Fruit fly (Drosophila melanogaster) whole organism, embryonic: Measurements from ENCODE around the gene mRpL49.

Experiments
- Asciz ChIP-seq: fragments of 200-800 bp; sonication (Bioruptor generic); optimal IDR thresholded peaks from 2 replicates; lab custom pipeline; 2017; ENCODE audit warnings: missing biosample characterization, mild to moderate bottlenecking, missing genetic modification characterization, missing genetic modification reagents
- B-H2 ChIP-seq: fragments of 200-800 bp; sonication (Bioruptor generic); optimal IDR thresholded peaks from 2 replicates; lab custom pipeline; 2018; ENCODE audit warnings: missing biosample characterization, mild to moderate bottlenecking, missing genetic modification characterization
- BEAF-32 ChIP-seq: fragments of 200-800 bp; sonication (Bioruptor generic); optimal IDR thresholded peaks from 3 replicates; lab custom pipeline; 2017; ENCODE audit warnings: missing biosample characterization, missing genetic modification characterization, mild to moderate bottlenecking, moderate library complexity, missing genetic modification reagents
- CG11085 ChIP-seq: fragments of 200-800 bp; sonication (Bioruptor generic); IDR thresholded peaks from 2 replicates; pipeline ENCODE4 v1.3.6; 2022; ENCODE audit warnings: missing biosample characterization, missing genetic modification characterization
- CG12391 ChIP-seq: fragments of 200-800 bp; sonication (Bioruptor generic); optimal IDR thresholded peaks from 3 replicates; lab custom pipeline; 2018; ENCODE audit warnings: missing biosample characterization, mild to moderate bottlenecking, missing genetic modification characterization, moderate library complexity
- CG12659 ChIP-seq: fragments of 200-800 bp; sonication (Bioruptor generic); optimal IDR thresholded peaks from 3 replicates; lab custom pipeline; 2017; ENCODE audit warnings: mild to moderate bottlenecking, missing biosample characterization, missing genetic modification reagents, missing genetic modification characterization
- CG13296 ChIP-seq: fragments of 200-800 bp; sonication (Bioruptor generic); optimal IDR thresholded peaks from 3 replicates; lab custom pipeline; 2018; ENCODE audit warnings: missing biosample characterization, mild to moderate bottlenecking, missing genetic modification characterization
- CG13624 ChIP-seq: fragments of 200-800 bp; sonication (Bioruptor generic); optimal IDR thresholded peaks from 2 replicates; lab custom pipeline; 2016; ENCODE audit warnings: missing biosample characterization, missing genetic modification characterization
- CG14014 ChIP-seq: fragments of 200-800 bp; sonication (Bioruptor generic); IDR thresholded peaks from 2 replicates; pipeline ENCODE4 v1.3.6; 2022; ENCODE audit warnings: missing biosample characterization, missing genetic modification characterization
- CG14965 ChIP-seq: fragments of 200-800 bp; sonication (Bioruptor generic); optimal IDR thresholded peaks from 2 replicates; lab custom pipeline; 2016; ENCODE audit warnings: missing biosample characterization, missing genetic modification characterization, borderline replicate concordance
- CG18599 ChIP-seq: fragments of 200-800 bp; sonication (Bioruptor generic); optimal IDR thresholded peaks from 3 replicates; lab custom pipeline; 2017; ENCODE audit warnings: missing biosample characterization, missing genetic modification characterization, mild to moderate bottlenecking, moderate library complexity, missing genetic modification reagents
- CG30020 ChIP-seq: fragments of 200-800 bp; optimal IDR thresholded peaks from 2 replicates; lab custom pipeline; 2019; ENCODE audit warnings: missing biosample characterization, mild to moderate bottlenecking, missing genetic modification characterization, moderate library complexity
- CG31365 ChIP-seq: fragments of 200-800 bp; sonication (Bioruptor generic); optimal IDR thresholded peaks from 2 replicates; lab custom pipeline; 2018; ENCODE audit warnings: missing biosample characterization, mild to moderate bottlenecking, missing genetic modification characterization
- CG32772 ChIP-seq: fragments of 200-800 bp; sonication (Bioruptor generic); IDR thresholded peaks from 2 replicates; pipeline ENCODE4 v1.3.6; 2022; ENCODE audit warnings: missing biosample characterization, missing genetic modification characterization
- CG42726 ChIP-seq: fragments of 200-800 bp; sonication (Bioruptor generic); IDR thresholded peaks from 2 replicates; pipeline ENCODE4 v1.3.6; 2022; ENCODE audit warnings: missing biosample characterization, missing genetic modification characterization; ENCODE audit not compliant: partially characterized antibody
- CG4707 ChIP-seq: fragments of 200-800 bp; sonication (Bioruptor generic); optimal IDR thresholded peaks from 2 replicates; lab custom pipeline; 2018; ENCODE audit warnings: missing biosample characterization, mild to moderate bottlenecking, missing genetic modification characterization, moderate library complexity
- CG4730 ChIP-seq: fragments of 200-800 bp; sonication (Bioruptor generic); IDR thresholded peaks from 2 replicates; pipeline ENCODE4 v1.3.6; 2022; ENCODE audit warnings: missing biosample characterization, missing genetic modification characterization
- CG6654 ChIP-seq: fragments of 200-800 bp; sonication (Bioruptor generic); optimal IDR thresholded peaks from 2 replicates; lab custom pipeline; 2017; ENCODE audit warnings: missing biosample characterization, mild to moderate bottlenecking, missing genetic modification characterization
- CG6689 ChIP-seq: fragments of 200-800 bp; sonication (Bioruptor generic); IDR thresholded peaks from 2 replicates; pipeline ENCODE4 v1.3.6; 2022; ENCODE audit warnings: missing biosample characterization, missing genetic modification characterization
- CG7987 ChIP-seq: fragments of 200-800 bp; sonication (Bioruptor generic); optimal IDR thresholded peaks from 2 replicates; lab custom pipeline; 2018; ENCODE audit warnings: missing biosample characterization, mild to moderate bottlenecking, missing genetic modification characterization, moderate library complexity
- CG8089 ChIP-seq: fragments of 200-800 bp; sonication (Bioruptor generic); optimal IDR thresholded peaks from 3 replicates; lab custom pipeline; 2016; ENCODE audit warnings: missing biosample characterization, missing genetic modification characterization
- Dad ChIP-seq: fragments of 200-800 bp; sonication (Bioruptor generic); optimal IDR thresholded peaks from 3 replicates; lab custom pipeline; 2016; ENCODE audit warnings: missing biosample characterization, missing genetic modification characterization
- E2f2 ChIP-seq: fragments of 200-800 bp; sonication (Bioruptor generic); IDR thresholded peaks from 2 replicates; pipeline ENCODE4 v1.3.6; 2022; ENCODE audit warnings: missing biosample characterization, missing genetic modification characterization
- Hmx ChIP-seq: fragments of 200-800 bp; sonication (Bioruptor generic); optimal IDR thresholded peaks from 2 replicates; lab custom pipeline; 2016; ENCODE audit warnings: missing biosample characterization, missing genetic modification characterization
- Pdp1 ChIP-seq, 2 experiments: fragments of 200-800 bp; sonication (Bioruptor generic); optimal IDR thresholded peaks; 3 replicates each; lab custom pipeline; 2016; ENCODE audit warnings: missing biosample characterization in 2 of 2, missing genetic modification characterization in 2 of 2, mild to moderate bottlenecking in 1 of 2, moderate library complexity in 1 of 2
- Ravus ChIP-seq: fragments of 200-800 bp; sonication (Bioruptor generic); IDR thresholded peaks from 2 replicates; pipeline ENCODE4 v1.3.6; 2022; ENCODE audit warnings: missing biosample characterization, missing genetic modification characterization
- Scr ChIP-seq: fragments of 200-800 bp; sonication (Bioruptor generic); IDR thresholded peaks from 2 replicates; pipeline ENCODE4 v1.3.6; 2022; ENCODE audit warnings: missing biosample characterization, missing genetic modification characterization; ENCODE audit not compliant: partially characterized antibody
- Spps ChIP-seq: fragments of 200-800 bp; sonication (Bioruptor generic); optimal IDR thresholded peaks from 2 replicates; lab custom pipeline; 2018; ENCODE audit warnings: missing biosample characterization, mild to moderate bottlenecking, missing genetic modification characterization
- Ssrp ChIP-seq: fragments of 200-800 bp; sonication (Bioruptor generic); optimal IDR thresholded peaks from 2 replicates; lab custom pipeline; 2018; ENCODE audit warnings: missing biosample characterization, mild to moderate bottlenecking, missing genetic modification characterization, moderate library complexity
- Tbp ChIP-seq: fragments of >200 bp; optimal IDR thresholded peaks from 2 replicates; lab custom pipeline; 2018; ENCODE audit warnings: missing biosample characterization, missing genetic modification characterization
- bigmax ChIP-seq: fragments of 200-800 bp; sonication (Bioruptor generic); optimal IDR thresholded peaks from 2 replicates; lab custom pipeline; 2018; ENCODE audit warnings: missing biosample characterization, mild to moderate bottlenecking, missing genetic modification characterization
- caup ChIP-seq: fragments of 200-800 bp; sonication (Bioruptor generic); optimal IDR thresholded peaks from 3 replicates; lab custom pipeline; 2017; ENCODE audit warnings: missing biosample characterization, mild to moderate bottlenecking, missing genetic modification characterization, moderate library complexity; ENCODE audit not compliant: severe bottlenecking
- dmrt11E ChIP-seq: fragments of 200-800 bp; sonication (Bioruptor generic); optimal IDR thresholded peaks from 3 replicates; lab custom pipeline; 2018; ENCODE audit warnings: missing biosample characterization, mild to moderate bottlenecking, missing genetic modification characterization, moderate library complexity
- ewg ChIP-seq: fragments of 200-800 bp; sonication (Bioruptor generic); optimal IDR thresholded peaks from 3 replicates; lab custom pipeline; 2017; ENCODE audit warnings: mild to moderate bottlenecking, missing biosample characterization, missing genetic modification reagents, missing genetic modification characterization
- grau ChIP-seq: fragments of 200-800 bp; optimal IDR thresholded peaks from 3 replicates; lab custom pipeline; 2019; ENCODE audit warnings: missing biosample characterization, mild to moderate bottlenecking, missing genetic modification characterization, moderate library complexity
- gt ChIP-seq: fragments of 200-800 bp; sonication (Bioruptor generic); IDR thresholded peaks from 2 replicates; pipeline ENCODE4 v1.3.6; 2022; ENCODE audit warnings: missing biosample characterization, missing genetic modification characterization
- kay ChIP-seq: fragments of 200-800 bp; sonication (Bioruptor generic); optimal IDR thresholded peaks from 2 replicates; lab custom pipeline; 2016; ENCODE audit warnings: missing biosample characterization, missing genetic modification characterization
- klu ChIP-seq: fragments of 200-800 bp; sonication (Bioruptor generic); IDR thresholded peaks from 2 replicates; pipeline ENCODE4 v1.3.6; 2022; ENCODE audit warnings: missing biosample characterization, missing genetic modification characterization
- kni ChIP-seq: fragments of 200-800 bp; sonication (Bioruptor generic); optimal IDR thresholded peaks from 3 replicates; lab custom pipeline; 2017; ENCODE audit warnings: mild to moderate bottlenecking, missing biosample characterization, missing genetic modification reagents, missing genetic modification characterization
- luna ChIP-seq: fragments of 200-800 bp; sonication (Bioruptor generic); optimal IDR thresholded peaks from 2 replicates; lab custom pipeline; 2016; ENCODE audit warnings: missing biosample characterization, missing genetic modification characterization
- mam ChIP-seq: fragments of 200-800 bp; sonication (Bioruptor generic); optimal IDR thresholded peaks from 3 replicates; lab custom pipeline; 2016; ENCODE audit warnings: missing biosample characterization, missing genetic modification characterization
- onecut ChIP-seq: fragments of 200-800 bp; sonication (Bioruptor generic); IDR thresholded peaks from 2 replicates; pipeline ENCODE4 v1.3.6; 2022; ENCODE audit warnings: missing biosample characterization, missing genetic modification characterization
- otp ChIP-seq: fragments of 200-800 bp; sonication (Bioruptor generic); IDR thresholded peaks from 3 replicates; pipeline ENCODE4, ENCODE4 v1.3.6; 2022; ENCODE audit warnings: missing biosample characterization, missing genetic modification characterization
- phol ChIP-seq: fragments of 200-800 bp; sonication (Bioruptor generic); optimal IDR thresholded peaks from 3 replicates; lab custom pipeline; 2018; ENCODE audit warnings: missing biosample characterization, mild to moderate bottlenecking, missing genetic modification characterization, moderate library complexity
- scrt ChIP-seq: fragments of 200-800 bp; sonication (Bioruptor generic); optimal IDR thresholded peaks from 2 replicates; lab custom pipeline; 2018; ENCODE audit warnings: missing biosample characterization, mild to moderate bottlenecking, missing genetic modification characterization, moderate library complexity
- sd ChIP-seq: fragments of 200-800 bp; sonication (Bioruptor generic); optimal IDR thresholded peaks from 3 replicates; lab custom pipeline; 2018; ENCODE audit warnings: missing biosample characterization, mild to moderate bottlenecking, missing genetic modification characterization, moderate library complexity
- slbo ChIP-seq: fragments of 200-800 bp; sonication (Bioruptor generic); IDR thresholded peaks from 2 replicates; pipeline ENCODE4 v1.3.6; 2022; ENCODE audit warnings: missing biosample characterization, missing genetic modification characterization
- wor ChIP-seq: fragments of 200-800 bp; sonication (Bioruptor generic); IDR thresholded peaks from 2 replicates; pipeline ENCODE4 v1.3.6; 2022; ENCODE audit warnings: missing biosample characterization, missing genetic modification characterization
- zen ChIP-seq: fragments of 200-800 bp; sonication (Bioruptor generic); optimal IDR thresholded peaks from 3 replicates; lab custom pipeline; 2018; ENCODE audit warnings: missing biosample characterization, mild to moderate bottlenecking, missing genetic modification characterization, moderate library complexity
- zf30C ChIP-seq: fragments of 200-800 bp; sonication (Bioruptor generic); optimal IDR thresholded peaks from 3 replicates; lab custom pipeline; 2018; ENCODE audit warnings: missing biosample characterization, mild to moderate bottlenecking, missing genetic modification characterization

Gene mRpL49

dm6 chrX:12957412-12957895 lies 50.5 kb downstream of the mRpL49 start, which contains the start of gene hec (continued):
- TF ChIP-seq sd (tag; lab: Kevin White, UChicago) (no peak), B-H2 (no peak), luna (GFP tag; lab: Kevin White, UChicago) (no peak), CG14965 (GFP tag; lab: Kevin White, UChicago) (no peak), grau (tag; lab: Kevin White, UChicago) (peak; percentile 41), CG14014 (no peak), CG13624 (no peak), Scr (GFP tag; lab: Robert Waterston, UW) (no peak), Asciz (GFP tag; lab: Kevin White, UChicago) (no peak), caup (no peak), wor (GFP tag; lab: Robert Waterston, UW) (no peak), CG4707 (no peak), zen (tag; lab: Kevin White, UChicago) (no peak), CG13296 (GFP tag; lab: Kevin White, UChicago) (peak; percentile 12), CG6689 (no peak), CG31365 (peak; percentile 90), CG7987 (GFP tag; lab: Kevin White, UChicago) (no peak), bigmax (no peak), kni (GFP tag; lab: Kevin White, UChicago) (no peak), CG12659 (GFP tag; lab: Kevin White, UChicago) (peak; percentile 7), klu (GFP tag; lab: Robert Waterston, UW) (no peak), CG8089 (GFP tag; lab: Kevin White, UChicago) (no peak), dmrt11E (tag; lab: Kevin White, UChicago) (no peak), Hmx (GFP tag; lab: Kevin White, UChicago) (no peak), gt (GFP tag; lab: Robert Waterston, UW) (no peak), CG42726 (GFP tag; lab: Robert Waterston, UW) (no peak), E2f2 (GFP tag; lab: Robert Waterston, UW) (peak; percentile 15; the same call in 1 of the 2 replicates), mam (GFP tag; lab: Kevin White, UChicago) (no peak), otp (GFP tag; lab: Robert Waterston, UW) (no peak), slbo (peak; percentile 50; the same call in 1 of the 2 replicates), kay (GFP tag; lab: Kevin White, UChicago) (no peak), CG11085 (GFP tag; lab: Robert Waterston, UW) (no peak), Pdp1 (GFP tag; optimal IDR thresholded peaks at IDR 0.05; lab: Kevin White, UChicago) (peak in 1 of 2 experiments; percentile 3), Ravus (GFP tag; lab: Robert Waterston, UW) (no peak), CG18599 (peak; percentile 60), Spps (tag; lab: Kevin White, UChicago) (no peak), BEAF-32 (GFP tag; lab: Kevin White, UChicago) (no peak), CG32772 (no peak), CG12391 (tag; lab: Kevin White, UChicago) (no peak), scrt (GFP tag; lab: Kevin White, UChicago) (peak; percentile 90), zf30C (GFP tag; lab: Kevin White, UChicago) (peak; percentile 54), Tbp (GFP tag; lab: Kevin White, UChicago) (no peak), Dad (no peak), ewg (GFP tag; lab: Kevin White, UChicago) (no peak), CG4730 (no peak), onecut (GFP tag; lab: Robert Waterston, UW) (no peak), phol (no peak), CG30020 (tag; lab: Kevin White, UChicago) (no peak), CG6654 (GFP tag; lab: Kevin White, UChicago) (no peak), Ssrp (tag; lab: Kevin White, UChicago) (no peak)
